Worm (Caenorhabditis elegans) whole organism, L2 larva: ENCODE data around the gene srh-243.

Experiments used
- F13H6.1 ChIP-seq: sonication (generic microtip); optimal IDR thresholded peaks from 2 replicates; lab custom pipeline; 2016; ENCODE audit warnings: missing genetic modification characterization, missing compliant biosample characterization
- blmp-1 ChIP-seq: sonication (generic microtip); optimal IDR thresholded peaks from 2 replicates; lab custom pipeline; 2017; ENCODE audit warnings: missing genetic modification characterization, mild to moderate bottlenecking, missing compliant biosample characterization, antibody characterized with exemption, moderate library complexity; ENCODE audit not compliant: insufficient read depth
- ceh-16 ChIP-seq: fragments of 150-350 bp; optimal IDR thresholded peaks from 2 replicates; lab custom pipeline; 2014; ENCODE audit warnings: missing biosample characterization, missing genetic modification characterization
- fos-1 ChIP-seq: fragments of 150-350 bp; optimal IDR thresholded peaks from 2 replicates; lab custom pipeline; 2014; ENCODE audit warnings: missing biosample characterization, missing genetic modification characterization
- lin-13 ChIP-seq: fragments of 150-350 bp; optimal IDR thresholded peaks from 2 replicates; lab custom pipeline; 2014; ENCODE audit warnings: missing biosample characterization, missing genetic modification reagents, missing genetic modification characterization
- nhr-12 ChIP-seq: fragments of 150-350 bp; optimal IDR thresholded peaks from 2 replicates; lab custom pipeline; 2014; ENCODE audit warnings: missing biosample characterization, missing genetic modification characterization
- nhr-237 ChIP-seq: fragments of 150-350 bp; optimal IDR thresholded peaks from 2 replicates; lab custom pipeline; 2014; ENCODE audit warnings: missing biosample characterization, missing genetic modification characterization
- sem-4 ChIP-seq: fragments of 150-350 bp; optimal IDR thresholded peaks from 2 replicates; lab custom pipeline; 2014; ENCODE audit warnings: missing biosample characterization, missing genetic modification reagents, missing genetic modification characterization
- snpc-4 ChIP-seq: fragments of 150-350 bp; optimal IDR thresholded peaks from 2 replicates; lab custom pipeline; 2014; ENCODE audit warnings: missing biosample characterization, missing genetic modification characterization
- unc-39 ChIP-seq: fragments of 150-350 bp; optimal IDR thresholded peaks from 2 replicates; lab custom pipeline; 2014; ENCODE audit warnings: missing biosample characterization, missing genetic modification characterization
- unc-55 ChIP-seq: fragments of 150-350 bp; sonication (generic microtip); optimal IDR thresholded peaks from 3 replicates; lab custom pipeline; 2014; ENCODE audit warnings: missing biosample characterization, missing genetic modification reagents, missing genetic modification characterization
- ztf-11 ChIP-seq: sonication (generic microtip); optimal IDR thresholded peaks from 2 replicates; lab custom pipeline; 2017; ENCODE audit warnings: missing biosample characterization, missing genetic modification characterization

- TF ChIP-seq lin-13 (GFP tag; lab: Kevin White, UChicago) (no peak), nhr-237 (tag; lab: Kevin White, UChicago) (no peak), ztf-11 (tag; lab: Kevin White, UChicago) (no peak), blmp-1 (tag; lab: Kevin White, UChicago) (no peak), unc-39 (tag; lab: Kevin White, UChicago) (no peak), unc-55 (GFP tag; lab: Kevin White, UChicago) (no peak), snpc-4 (tag; lab: Kevin White, UChicago) (no peak), sem-4 (tag; lab: Kevin White, UChicago) (no peak), fos-1 (no peak), F13H6.1 (tag; lab: Kevin White, UChicago) (no peak), ceh-16 (tag; lab: Kevin White, UChicago) (no peak), nhr-12 (tag; lab: Kevin White, UChicago) (no peak)
Measured at ce11 chrV:2857842-2858241, 12.4 kb upstream of the srh-243 start, which contains the start of gene srj-55.
